Worm (Caenorhabditis elegans): ENCODE measurements around the gene ZK596.2.

ZK596.2 gene

ce11 chrIV:10918877-10919560, 9.9 kb upstream of the ZK596.2 start (continued):
- TF ChIP-seq mxl-2 (GFP tag; conservative IDR thresholded peaks at IDR 0.05): no peak
- TF ChIP-seq zip-11 (GFP tag; IDR thresholded peaks at IDR 0.05): no peak
- TF ChIP-seq ztf-7 (tag; optimal IDR thresholded peaks at IDR 0.05): no peak
- no peak for TF ChIP-seq lin-15B (tag; optimal IDR thresholded peaks at IDR 0.05)
- TF ChIP-seq tag-97 (GFP tag; IDR thresholded peaks at IDR 0.05): no peak
- TF ChIP-seq ceh-20 (GFP tag; IDR thresholded peaks at IDR 0.05): peak; percentile 53; the same call in 1 of the 2 replicates
- TF ChIP-seq lin-38 (GFP tag; IDR thresholded peaks at IDR 0.05): peak; percentile 87
- no peak for TF ChIP-seq pha-4 (GFP tag; IDR thresholded peaks at IDR 0.05)
- peak; percentile 74 for TF ChIP-seq pha-4 (tag; optimal IDR thresholded peaks at IDR 0.05)
- no peak for TF ChIP-seq ceh-82 (tag; optimal IDR thresholded peaks at IDR 0.05)
- TF ChIP-seq ceh-28 (tag; optimal IDR thresholded peaks at IDR 0.05): no peak
- TF ChIP-seq Y75B8A.6 (GFP tag; IDR thresholded peaks at IDR 0.05): no peak
- no peak for TF ChIP-seq cey-2 (tag; optimal IDR thresholded peaks at IDR 0.05; ENCODE audit: borderline replicate concordance, insufficient read depth)
- no peak for TF ChIP-seq set-16 (GFP tag; IDR thresholded peaks at IDR 0.05)
- no peak for TF ChIP-seq unc-130 (GFP tag; optimal IDR thresholded peaks at IDR 0.05)
- peak; percentile 42; the same call in 1 of the 2 replicates for TF ChIP-seq nhr-42 (GFP tag; IDR thresholded peaks at IDR 0.05)
- no peak for TF ChIP-seq ztf-11 (tag; optimal IDR thresholded peaks at IDR 0.05)
- 0 out of 2 replicates have a peak, but pooled peaks have one; percentile 27 for TF ChIP-seq daf-19 (GFP tag; conservative IDR thresholded peaks at IDR 0.05)
- TF ChIP-seq dmd-8 (GFP tag; IDR thresholded peaks at IDR 0.05): no peak
- TF ChIP-seq attf-4 (tag; optimal IDR thresholded peaks at IDR 0.05): no peak
- TF ChIP-seq F44E2.7 (GFP tag; IDR thresholded peaks at IDR 0.05): no peak
- TF ChIP-seq hmg-1.1 (GFP tag; IDR thresholded peaks at IDR 0.05): peak; percentile 86
- TF ChIP-seq php-3 (GFP tag; IDR thresholded peaks at IDR 0.05): no peak
- peak; percentile 76 for TF ChIP-seq dve-1 (tag; optimal IDR thresholded peaks at IDR 0.05; ENCODE audit: insufficient read depth)
- no peak for TF ChIP-seq nhr-237 (tag; optimal IDR thresholded peaks at IDR 0.05)
- TF ChIP-seq zag-1 (tag; optimal IDR thresholded peaks at IDR 0.05): no peak
- peak; percentile 3 for TF ChIP-seq pqm-1 (tag; optimal IDR thresholded peaks at IDR 0.05)
- TF ChIP-seq D1046.2 (GFP tag; IDR thresholded peaks at IDR 0.05): no peak
- TF ChIP-seq snpc-1.2 (GFP tag; IDR thresholded peaks at IDR 0.05): 0 out of 2 replicates have a peak, but pooled peaks have one; percentile 44
- no peak for TF ChIP-seq gei-8 (GFP tag; optimal IDR thresholded peaks at IDR 0.05)
- no peak for TF ChIP-seq Y48G9A.11 (GFP tag; IDR thresholded peaks at IDR 0.05)
- TF ChIP-seq F37D6.2 (tag; optimal IDR thresholded peaks at IDR 0.05): peak; percentile 31
- no peak for TF ChIP-seq F10B5.3 (tag; optimal IDR thresholded peaks at IDR 0.05)
- no peak for TF ChIP-seq nhr-10 (tag; optimal IDR thresholded peaks at IDR 0.05)
- TF ChIP-seq dmd-6 (GFP tag; IDR thresholded peaks at IDR 0.05): peak; percentile 64
- TF ChIP-seq spr-1 (tag; optimal IDR thresholded peaks at IDR 0.05): no peak
- TF ChIP-seq lim-7 (GFP tag; IDR thresholded peaks at IDR 0.05): no peak
- TF ChIP-seq F49E8.2 (tag; optimal IDR thresholded peaks at IDR 0.05; ENCODE audit: borderline replicate concordance): no peak
- TF ChIP-seq mep-1 (tag; optimal IDR thresholded peaks at IDR 0.05): peak; percentile 87
- peak; percentile 41 for TF ChIP-seq lin-13 (GFP tag; optimal IDR thresholded peaks at IDR 0.05)
- TF ChIP-seq nhr-48 (tag; optimal IDR thresholded peaks at IDR 0.05): peak; percentile 25
- TF ChIP-seq nhr-76 (tag; optimal IDR thresholded peaks at IDR 0.05): no peak

ce11 chrIV:10916134-10916533, 7.0 kb upstream of the ZK596.2 start:
- TF ChIP-seq unc-39 (tag; optimal IDR thresholded peaks at IDR 0.05): no peak
- no peak for TF ChIP-seq aha-1 (tag)
- no peak for TF ChIP-seq hlh-11 (tag; optimal IDR thresholded peaks at IDR 0.05)
- no peak for TF ChIP-seq mxl-2 (GFP tag; conservative IDR thresholded peaks at IDR 0.05)
- no peak for TF ChIP-seq php-3 (GFP tag; IDR thresholded peaks at IDR 0.05)
- no peak for TF ChIP-seq ZK337.2 (GFP tag; IDR thresholded peaks at IDR 0.05)
- no peak for TF ChIP-seq ceh-44 (GFP tag; IDR thresholded peaks at IDR 0.05)
- TF ChIP-seq mxl-3 (GFP tag; optimal IDR thresholded peaks at IDR 0.05): no peak
- TF ChIP-seq Y5F2A.4 (GFP tag; optimal IDR thresholded peaks at IDR 0.05): no peak
- TF ChIP-seq nhr-237 (tag; optimal IDR thresholded peaks at IDR 0.05): no peak
- no peak for TF ChIP-seq daf-16 (GFP tag; optimal IDR thresholded peaks at IDR 0.05)
- TF ChIP-seq daf-16 (tag; optimal IDR thresholded peaks at IDR 0.05): no peak
- TF ChIP-seq egl-27 (tag; optimal IDR thresholded peaks at IDR 0.05): no peak
- TF ChIP-seq unc-62 (GFP tag; optimal IDR thresholded peaks at IDR 0.05 in 1 of 2): no peak
- no peak for TF ChIP-seq unc-62 (tag; optimal IDR thresholded peaks at IDR 0.05)
- no peak for TF ChIP-seq nhr-6 (tag; optimal IDR thresholded peaks at IDR 0.05)

All from whole organism, L4 larva.